Worm (Caenorhabditis elegans) whole organism, L3 larva: ENCODE results near the gene F31D4.8.
A peak's percentile ranks its signal among the peaks of the same experiment; 100 is the strongest.

ENCODE experiments used
- ceh-16 ChIP-seq: sonication (generic microtip); optimal IDR thresholded peaks from 2 replicates; lab custom pipeline; 2017; ENCODE audit warnings: missing biosample characterization, missing genetic modification characterization
- elt-2 ChIP-seq: sonication (generic microtip); optimal IDR thresholded peaks from 2 replicates; lab custom pipeline; 2016; ENCODE audit warnings: missing genetic modification reagents, mild to moderate bottlenecking, missing genetic modification characterization, missing compliant biosample characterization
- elt-3 ChIP-seq, 3 experiments: fragments of 150-350 bp in 1 of 3; sonication (generic microtip) in 2 of 3; optimal IDR thresholded peaks; 2 replicates in 2 of 3; 4 replicates in 1 of 3; lab custom pipeline; 2014 to 2017; ENCODE audit warnings: missing biosample characterization in 3 of 3, missing genetic modification characterization in 3 of 3
- fkh-10 ChIP-seq: sonication (generic microtip); optimal IDR thresholded peaks from 2 replicates; lab custom pipeline; 2017; ENCODE audit warnings: missing biosample characterization, missing genetic modification reagents, missing genetic modification characterization
- fos-1 ChIP-seq: fragments of 150-350 bp; optimal IDR thresholded peaks from 2 replicates; lab custom pipeline; 2014; ENCODE audit warnings: missing biosample characterization, missing genetic modification characterization
- nhr-23 ChIP-seq: fragments of 150-350 bp; optimal IDR thresholded peaks from 2 replicates; lab custom pipeline; 2014; ENCODE audit warnings: missing biosample characterization, missing genetic modification reagents, missing genetic modification characterization
- nhr-77 ChIP-seq: fragments of 150-350 bp; optimal IDR thresholded peaks from 2 replicates; lab custom pipeline; 2014; ENCODE audit warnings: missing biosample characterization, missing genetic modification characterization
- tbx-2 ChIP-seq: sonication (generic microtip); optimal IDR thresholded peaks from 2 replicates; lab custom pipeline; 2016; ENCODE audit warnings: mild to moderate bottlenecking, missing genetic modification characterization, missing compliant biosample characterization
- unc-62 ChIP-seq: fragments of 150-350 bp; sonication (generic microtip); optimal IDR thresholded peaks from 4 replicates; lab custom pipeline; 2014; ENCODE audit warnings: missing biosample characterization, missing genetic modification reagents, missing genetic modification characterization
- ztf-11 ChIP-seq: fragments of 150-350 bp; optimal IDR thresholded peaks from 2 replicates; lab custom pipeline; 2014; ENCODE audit warnings: missing biosample characterization, missing genetic modification characterization
- ztf-4 ChIP-seq: fragments of 150-350 bp; optimal IDR thresholded peaks from 2 replicates; lab custom pipeline; 2014; ENCODE audit warnings: missing biosample characterization, missing genetic modification characterization

DNA sequence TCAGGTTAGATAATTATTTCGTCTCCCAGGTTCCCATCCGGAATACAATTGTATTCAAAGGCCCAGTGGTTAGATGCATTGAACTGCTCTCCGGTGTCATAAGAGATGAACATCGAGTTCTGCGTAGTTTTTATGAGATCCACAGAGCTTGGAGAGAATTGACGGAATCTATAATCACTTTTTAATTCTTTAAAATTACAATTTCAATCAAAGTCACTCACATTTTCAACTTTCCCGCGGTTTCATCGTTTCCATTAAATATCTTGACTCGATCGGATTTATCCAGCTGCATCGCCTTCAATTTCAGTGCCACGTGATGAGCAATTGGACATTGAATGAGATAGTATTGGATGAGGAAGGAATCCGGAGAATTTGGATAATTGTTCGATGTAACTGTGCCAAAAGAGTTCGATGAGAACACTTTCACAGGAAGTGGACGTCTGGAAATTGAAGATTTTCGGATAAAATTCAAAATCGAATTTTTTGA is 20.4 kb downstream of the F31D4.8 start:
- TF ChIP-seq ceh-16 = no peak
- TF ChIP-seq fkh-10 (GFP tag; lab: Kevin White, UChicago) = no peak
- TF ChIP-seq ztf-4 (tag; lab: Kevin White, UChicago) = peak; percentile 35
- no peak for TF ChIP-seq nhr-77 (tag; lab: Kevin White, UChicago)
- TF ChIP-seq ztf-11 (tag; lab: Kevin White, UChicago) = no peak
- TF ChIP-seq elt-3 (tag; optimal IDR thresholded peaks at IDR 0.05; lab: Kevin White, UChicago) = no peak
- no peak for TF ChIP-seq elt-2 (tag; lab: Kevin White, UChicago)
- TF ChIP-seq fos-1 (tag; lab: Kevin White, UChicago) = no peak
- no peak for TF ChIP-seq unc-62 (GFP tag; lab: Kevin White, UChicago)
- TF ChIP-seq tbx-2 (tag; lab: Kevin White, UChicago) = peak; percentile 12
- no peak for TF ChIP-seq nhr-23 (tag; lab: Kevin White, UChicago)
